Fruit fly (Drosophila melanogaster) whole organism, embryonic: ENCODE data around the gene Ythdf.

ENCODE experiments used
- Abd-B ChIP-seq: fragments of 200-800 bp; sonication (Bioruptor generic); optimal IDR thresholded peaks from 2 replicates; lab custom pipeline; 2018; ENCODE audit warnings: missing biosample characterization, mild to moderate bottlenecking, missing genetic modification characterization, moderate library complexity
- Ada2b ChIP-seq: fragments of 200-800 bp; sonication (Bioruptor generic); IDR thresholded peaks from 2 replicates; pipeline ENCODE4 v1.3.6; 2022; ENCODE audit warnings: missing biosample characterization, missing genetic modification characterization
- Atf6 ChIP-seq: fragments of 200-800 bp; sonication (Bioruptor generic); IDR thresholded peaks from 2 replicates; pipeline ENCODE4 v1.3.6; 2022; ENCODE audit warnings: missing biosample characterization, missing genetic modification characterization
- CG10321 ChIP-seq: fragments of 200-800 bp; sonication (Bioruptor generic); IDR thresholded peaks from 2 replicates; pipeline ENCODE4 v1.3.6; 2022; ENCODE audit warnings: missing biosample characterization, missing genetic modification characterization
- CG10431 ChIP-seq: fragments of 200-800 bp; sonication (Bioruptor generic); optimal IDR thresholded peaks from 3 replicates; lab custom pipeline; 2018; ENCODE audit warnings: missing biosample characterization, mild to moderate bottlenecking, missing genetic modification characterization
- CG11398 ChIP-seq: fragments of 200-800 bp; sonication (Bioruptor generic); optimal IDR thresholded peaks from 2 replicates; lab custom pipeline; 2016; ENCODE audit warnings: missing biosample characterization, missing genetic modification characterization
- CG11456 ChIP-seq: fragments of 200-800 bp; sonication (Bioruptor generic); IDR thresholded peaks from 3 replicates; pipeline ENCODE4 v1.3.6; 2022; ENCODE audit warnings: missing biosample characterization, missing genetic modification characterization
- CG12744 ChIP-seq: fragments of 200-800 bp; sonication (Bioruptor generic); optimal IDR thresholded peaks from 2 replicates; lab custom pipeline; 2016; ENCODE audit warnings: missing biosample characterization, missing genetic modification characterization
- CG13123 ChIP-seq: fragments of 200-800 bp; sonication (Bioruptor generic); optimal IDR thresholded peaks from 2 replicates; lab custom pipeline; 2016; ENCODE audit warnings: missing biosample characterization, missing genetic modification characterization
- CG13775 ChIP-seq: fragments of 200-800 bp; sonication (Bioruptor generic); optimal IDR thresholded peaks from 3 replicates; lab custom pipeline; 2017; ENCODE audit warnings: missing biosample characterization, mild to moderate bottlenecking, missing genetic modification characterization
- CG1603 ChIP-seq: fragments of 200-800 bp; sonication (Bioruptor generic); optimal IDR thresholded peaks from 2 replicates; lab custom pipeline; 2019; ENCODE audit warnings: missing biosample characterization, mild to moderate bottlenecking, missing genetic modification characterization, moderate library complexity
- CG17328 ChIP-seq: fragments of 200-800 bp; sonication (Bioruptor generic); IDR thresholded peaks from 2 replicates; pipeline ENCODE4 v1.3.6; 2022; ENCODE audit warnings: missing biosample characterization, missing genetic modification characterization
- CG3163 ChIP-seq: fragments of 200-800 bp; sonication (Bioruptor generic); optimal IDR thresholded peaks from 3 replicates; lab custom pipeline; 2016; ENCODE audit warnings: missing biosample characterization, missing genetic modification characterization
- CG32767 ChIP-seq: fragments of 200-800 bp; sonication (Bioruptor generic); IDR thresholded peaks from 2 replicates; pipeline ENCODE4 v1.3.6; 2022; ENCODE audit warnings: missing biosample characterization, missing genetic modification characterization
- CG3838 ChIP-seq: fragments of 200-800 bp; sonication (Bioruptor generic); optimal IDR thresholded peaks from 3 replicates; lab custom pipeline; 2016; ENCODE audit warnings: missing biosample characterization, missing genetic modification characterization
- CG7357 ChIP-seq: fragments of 200-800 bp; sonication (Bioruptor generic); IDR thresholded peaks from 3 replicates; pipeline ENCODE4 v1.3.6; 2022; ENCODE audit warnings: missing biosample characterization, missing genetic modification characterization
- CG7963 ChIP-seq: fragments of 200-800 bp; sonication (Bioruptor generic); IDR thresholded peaks from 3 replicates; pipeline ENCODE4 v1.3.6; 2022; ENCODE audit warnings: missing biosample characterization, missing genetic modification characterization; ENCODE audit not compliant: partially characterized antibody
- CG9437 ChIP-seq: fragments of 200-800 bp; sonication (Bioruptor generic); optimal IDR thresholded peaks from 2 replicates; lab custom pipeline; 2018; ENCODE audit warnings: missing biosample characterization, mild to moderate bottlenecking, missing genetic modification characterization
- CkIIα-i1 ChIP-seq: fragments of 200-800 bp; sonication (Bioruptor generic); IDR thresholded peaks from 2 replicates; pipeline ENCODE4 v1.3.6; 2022; ENCODE audit warnings: missing biosample characterization, missing genetic modification characterization
- E2f2 ChIP-seq: fragments of 200-800 bp; sonication (Bioruptor generic); IDR thresholded peaks from 2 replicates; pipeline ENCODE4 v1.3.6; 2022; ENCODE audit warnings: missing biosample characterization, missing genetic modification characterization
- Eip74EF ChIP-seq, 2 experiments: fragments of 200-800 bp in 1 of 2; fragments of >200 bp in 1 of 2; sonication (Bioruptor generic) in 1 of 2; optimal IDR thresholded peaks; 2 replicates each; lab custom pipeline; 2017 to 2019; ENCODE audit warnings: missing biosample characterization in 2 of 2, missing genetic modification characterization in 2 of 2, mild to moderate bottlenecking in 1 of 2, moderate library complexity in 1 of 2
- HLH4C ChIP-seq: fragments of 200-800 bp; sonication (Bioruptor generic); IDR thresholded peaks from 3 replicates; pipeline ENCODE4 v1.3.6; 2022; ENCODE audit warnings: missing biosample characterization, missing genetic modification characterization; ENCODE audit not compliant: partially characterized antibody
- Hey ChIP-seq: fragments of 200-800 bp; sonication (Bioruptor generic); optimal IDR thresholded peaks from 3 replicates; lab custom pipeline; 2018; ENCODE audit warnings: missing biosample characterization, mild to moderate bottlenecking, missing genetic modification characterization
- Max ChIP-seq: fragments of 200-800 bp; sonication (Bioruptor generic); optimal IDR thresholded peaks from 2 replicates; lab custom pipeline; 2016; ENCODE audit warnings: missing biosample characterization, mild to moderate bottlenecking, missing genetic modification characterization
- NC2α ChIP-seq: fragments of 200-800 bp; sonication (Bioruptor generic); optimal IDR thresholded peaks from 2 replicates; lab custom pipeline; 2016; ENCODE audit warnings: missing biosample characterization, missing genetic modification characterization
- Oli ChIP-seq: fragments of 200-800 bp; sonication (Bioruptor generic); optimal IDR thresholded peaks from 2 replicates; lab custom pipeline; 2018; ENCODE audit warnings: missing biosample characterization, mild to moderate bottlenecking, missing genetic modification characterization, moderate library complexity
- TFAM ChIP-seq: fragments of 200-800 bp; sonication (Bioruptor generic); optimal IDR thresholded peaks from 2 replicates; lab custom pipeline; 2017; ENCODE audit warnings: missing biosample characterization, missing genetic modification characterization, inconsistent platforms
- amos ChIP-seq: fragments of 200-800 bp; sonication (Bioruptor generic); IDR thresholded peaks from 2 replicates; pipeline ENCODE4 v1.3.6; 2022; ENCODE audit warnings: missing biosample characterization, missing genetic modification characterization; ENCODE audit not compliant: partially characterized antibody
- ash1 ChIP-seq: fragments of 200-800 bp; sonication (Bioruptor generic); optimal IDR thresholded peaks from 2 replicates; lab custom pipeline; 2018; ENCODE audit warnings: missing biosample characterization, mild to moderate bottlenecking, missing genetic modification characterization
- az2 ChIP-seq: fragments of 200-800 bp; sonication (Bioruptor generic); optimal IDR thresholded peaks from 3 replicates; lab custom pipeline; 2016; ENCODE audit warnings: missing biosample characterization, missing genetic modification characterization
- btn ChIP-seq: fragments of 200-800 bp; sonication (Bioruptor generic); optimal IDR thresholded peaks from 2 replicates; lab custom pipeline; 2016; ENCODE audit warnings: missing biosample characterization, missing genetic modification characterization
- cato ChIP-seq: fragments of 200-800 bp; sonication (Bioruptor generic); optimal IDR thresholded peaks from 2 replicates; lab custom pipeline; 2016; ENCODE audit warnings: missing biosample characterization, missing genetic modification characterization, borderline replicate concordance
- chif ChIP-seq, 2 experiments: fragments of 200-800 bp; sonication (Bioruptor generic); optimal IDR thresholded peaks; 3 replicates each; lab custom pipeline; 2016; ENCODE audit warnings: missing biosample characterization in 2 of 2, missing genetic modification characterization in 2 of 2
- chn ChIP-seq: fragments of 200-800 bp; sonication (Bioruptor generic); optimal IDR thresholded peaks from 2 replicates; lab custom pipeline; 2016; ENCODE audit warnings: missing biosample characterization, missing genetic modification characterization
- crc ChIP-seq: fragments of 200-800 bp; sonication (Bioruptor generic); optimal IDR thresholded peaks from 2 replicates; lab custom pipeline; 2016; ENCODE audit warnings: missing biosample characterization, missing genetic modification characterization
- danr ChIP-seq: fragments of 200-800 bp; sonication (Bioruptor generic); IDR thresholded peaks from 2 replicates; pipeline ENCODE4 v1.3.6; 2022; ENCODE audit warnings: missing biosample characterization, missing genetic modification characterization
- dimm ChIP-seq: fragments of 200-800 bp; sonication (Bioruptor generic); IDR thresholded peaks from 2 replicates; pipeline ENCODE4 v1.3.6; 2022; ENCODE audit warnings: missing biosample characterization, missing genetic modification characterization
- disco-r ChIP-seq: fragments of 200-800 bp; sonication (Bioruptor generic); optimal IDR thresholded peaks from 2 replicates; lab custom pipeline; 2016; ENCODE audit warnings: missing biosample characterization, missing genetic modification characterization
- exex ChIP-seq: fragments of 200-800 bp; sonication (Bioruptor generic); optimal IDR thresholded peaks from 4 replicates; lab custom pipeline; 2018; ENCODE audit warnings: missing biosample characterization, mild to moderate bottlenecking, missing genetic modification characterization, moderate library complexity
- lbe ChIP-seq: fragments of 200-800 bp; sonication (Bioruptor generic); optimal IDR thresholded peaks from 2 replicates; lab custom pipeline; 2016; ENCODE audit warnings: missing biosample characterization, mild to moderate bottlenecking, missing genetic modification characterization
- luna ChIP-seq: fragments of 200-800 bp; sonication (Bioruptor generic); optimal IDR thresholded peaks from 2 replicates; lab custom pipeline; 2016; ENCODE audit warnings: missing biosample characterization, missing genetic modification characterization
- pros ChIP-seq: fragments of 200-800 bp; sonication (Bioruptor generic); optimal IDR thresholded peaks from 3 replicates; lab custom pipeline; 2019; ENCODE audit warnings: missing biosample characterization, mild to moderate bottlenecking, missing genetic modification characterization, moderate library complexity
- sr ChIP-seq: fragments of 200-800 bp; sonication (Bioruptor generic); IDR thresholded peaks from 3 replicates; pipeline ENCODE4 v1.3.6; 2022; ENCODE audit warnings: missing biosample characterization, missing genetic modification characterization
- ssp ChIP-seq: fragments of 200-800 bp; sonication (Bioruptor generic); IDR thresholded peaks from 2 replicates; pipeline ENCODE4 v1.3.6; 2022; ENCODE audit warnings: missing biosample characterization, missing genetic modification characterization
- stc ChIP-seq: fragments of 200-800 bp; sonication (Bioruptor generic); IDR thresholded peaks from 2 replicates; pipeline ENCODE4 v1.3.6; 2022; ENCODE audit warnings: missing biosample characterization, missing genetic modification characterization
- tll ChIP-seq, 2 experiments: fragments of 200-800 bp in 1 of 2; fragments of >200 bp in 1 of 2; sonication (Bioruptor generic) in 1 of 2; optimal IDR thresholded peaks; 2 replicates each; lab custom pipeline; 2017 to 2019; ENCODE audit warnings: missing biosample characterization in 2 of 2, missing genetic modification characterization in 2 of 2, mild to moderate bottlenecking in 1 of 2, moderate library complexity in 1 of 2
- tna ChIP-seq: fragments of 200-800 bp; sonication (Bioruptor generic); IDR thresholded peaks from 2 replicates; pipeline ENCODE4 v1.3.6; 2022; ENCODE audit warnings: missing biosample characterization, missing genetic modification characterization; ENCODE audit not compliant: partially characterized antibody
- trem ChIP-seq: fragments of 200-800 bp; optimal IDR thresholded peaks from 3 replicates; lab custom pipeline; 2019; ENCODE audit warnings: missing biosample characterization, mild to moderate bottlenecking, missing genetic modification characterization, moderate library complexity
- ttk ChIP-seq: fragments of 200-800 bp; sonication (Bioruptor generic); IDR thresholded peaks from 2 replicates; pipeline ENCODE4 v2.1.2; 2022; ENCODE audit warnings: missing biosample characterization, missing genetic modification characterization
- vnd ChIP-seq: fragments of 200-800 bp; sonication (Bioruptor generic); IDR thresholded peaks from 3 replicates; pipeline ENCODE4 v1.3.6; 2022; ENCODE audit warnings: missing biosample characterization, missing genetic modification characterization; ENCODE audit not compliant: partially characterized antibody
- yki ChIP-seq: fragments of >200 bp; optimal IDR thresholded peaks from 3 replicates; lab custom pipeline; 2018

The Ythdf gene

dm6 chr3R:25069569-25069968 lies 30.5 kb upstream of the Ythdf start, which contains the start of the genes Stt3B and CG11839 (continued):
- no peak for TF ChIP-seq Abd-B (GFP tag; lab: Kevin White, UChicago)
- TF ChIP-seq Eip74EF (GFP tag; optimal IDR thresholded peaks at IDR 0.05; lab: Kevin White, UChicago) = no peak
- peak; percentile 25 for TF ChIP-seq luna (GFP tag; lab: Kevin White, UChicago)
- no peak for TF ChIP-seq danr (GFP tag; lab: Robert Waterston, UW)
- TF ChIP-seq disco-r (GFP tag; lab: Kevin White, UChicago) = peak; percentile 17
- TF ChIP-seq az2 (GFP tag; lab: Kevin White, UChicago) = peak; percentile 66
- no peak for TF ChIP-seq ash1
- no peak for TF ChIP-seq dimm (GFP tag; lab: Robert Waterston, UW)
- no peak for TF ChIP-seq CG7357 (GFP tag; lab: Robert Waterston, UW)
- peak; percentile 62; the same call in 1 of the 2 replicates for TF ChIP-seq Atf6 (GFP tag; lab: Robert Waterston, UW)
- TF ChIP-seq exex (tag; lab: Kevin White, UChicago) = no peak
- TF ChIP-seq HLH4C (GFP tag; lab: Robert Waterston, UW) = peak; percentile 83
- TF ChIP-seq Ada2b (GFP tag; lab: Robert Waterston, UW) = peak; percentile 58
- TF ChIP-seq amos (GFP tag; lab: Robert Waterston, UW) = peak; percentile 90
- peak; percentile 75 for TF ChIP-seq chn (GFP tag; lab: Kevin White, UChicago)
- TF ChIP-seq ssp = no peak
- peak; percentile 73 for TF ChIP-seq lbe (GFP tag; lab: Kevin White, UChicago)
- TF ChIP-seq CG17328 (GFP tag; lab: Robert Waterston, UW) = peak; percentile 56; the same call in 1 of the 2 replicates
- peak in 1 of 2 experiments; percentile 35 for TF ChIP-seq tll (GFP tag; optimal IDR thresholded peaks at IDR 0.05; lab: Kevin White, UChicago)
- TF ChIP-seq Max (GFP tag; lab: Kevin White, UChicago) = peak; percentile 77
- TF ChIP-seq tna (GFP tag; lab: Robert Waterston, UW) = peak; percentile 76; the same call in 1 of the 2 replicates
- TF ChIP-seq CG11398 (GFP tag; lab: Kevin White, UChicago) = peak; percentile 64
- TF ChIP-seq CG3163 (GFP tag; lab: Kevin White, UChicago) = peak; percentile 68
- no peak for TF ChIP-seq CG3838 (GFP tag; lab: Kevin White, UChicago)
- TF ChIP-seq CG32767 = no peak
- TF ChIP-seq yki = no peak
- peak; percentile 55 to 82 for TF ChIP-seq chif (GFP tag; optimal IDR thresholded peaks at IDR 0.05; lab: Kevin White, UChicago)
- no peak for TF ChIP-seq sr
- no peak for TF ChIP-seq pros (GFP tag; lab: Kevin White, UChicago)
- TF ChIP-seq TFAM = no peak
- TF ChIP-seq E2f2 (GFP tag; lab: Robert Waterston, UW) = peak; percentile 67
- TF ChIP-seq trem = peak; percentile 100
- no peak for TF ChIP-seq NC2α (GFP tag; lab: Kevin White, UChicago)
- TF ChIP-seq btn (GFP tag; lab: Kevin White, UChicago) = peak; percentile 43
- TF ChIP-seq CG11456 (GFP tag; lab: Robert Waterston, UW) = no peak
- no peak for TF ChIP-seq Oli (tag; lab: Kevin White, UChicago)
- TF ChIP-seq vnd = peak; percentile 90
- TF ChIP-seq stc (GFP tag; lab: Robert Waterston, UW) = 0 out of 2 replicates have a peak, but pooled peaks have one; percentile 21
- peak; percentile 72 for TF ChIP-seq CG12744 (GFP tag; lab: Kevin White, UChicago)
- TF ChIP-seq cato (GFP tag; lab: Kevin White, UChicago) = no peak
- no peak for TF ChIP-seq CG13123 (GFP tag; lab: Kevin White, UChicago)
- TF ChIP-seq CG10321 = no peak
- peak; percentile 74 for TF ChIP-seq crc (GFP tag; lab: Kevin White, UChicago)
- TF ChIP-seq CG10431 (GFP tag; lab: Kevin White, UChicago) = peak; percentile 27
- peak; percentile 93 for TF ChIP-seq CG1603 (tag; lab: Kevin White, UChicago)
- 0 out of 2 replicates have a peak, but pooled peaks have one; percentile 6 for TF ChIP-seq ttk (GFP tag; lab: Robert Waterston, UW)
- TF ChIP-seq CG9437 (GFP tag; lab: Kevin White, UChicago) = peak; percentile 71
- no peak for TF ChIP-seq CkIIα-i1 (GFP tag; lab: Robert Waterston, UW)
- TF ChIP-seq Hey (tag; lab: Kevin White, UChicago) = no peak
- peak; percentile 66; the same call in 2 of the 3 replicates for TF ChIP-seq CG7963 (GFP tag; lab: Robert Waterston, UW)
- TF ChIP-seq CG13775 (GFP tag; lab: Kevin White, UChicago) = peak; percentile 74
